Worm (Caenorhabditis elegans): ENCODE measurements around the gene sec-5.

Gene sec-5

ce11 chrII:9177080-9177479 lies at the start of gene sec-5, which contains the start of gene pir-1:
TSS of gene sec-5 (minus strand) at chrII:9177152.
TSS of gene pir-1 (plus strand) at chrII:9177300.
- TF ChIP-seq flt-1 (GFP tag; IDR thresholded peaks at IDR 0.05) (0 out of 2 replicates have a peak, but pooled peaks have one; percentile 26), ref-1 (GFP tag; conservative IDR thresholded peaks at IDR 0.05) (no peak)

- no peak for TF ChIP-seq tab-1 (GFP tag; IDR thresholded peaks at IDR 0.05)
- no peak for TF ChIP-seq T22C8.4 (GFP tag; IDR thresholded peaks at IDR 0.05)
- TF ChIP-seq med-1 (GFP tag; optimal IDR thresholded peaks at IDR 0.05; ENCODE audit: insufficient read depth), result no peak
- no peak for TF ChIP-seq cog-1 (tag; optimal IDR thresholded peaks at IDR 0.05)
- TF ChIP-seq flt-1 (GFP tag; IDR thresholded peaks at IDR 0.05), result no peak
- TF ChIP-seq ztf-29 (GFP tag; IDR thresholded peaks at IDR 0.05), result no peak
- TF ChIP-seq ref-1 (GFP tag; conservative IDR thresholded peaks at IDR 0.05), result no peak
- TF ChIP-seq klf-2 (GFP tag; conservative IDR thresholded peaks at IDR 0.05), result no peak
- TF ChIP-seq ztf-23 (GFP tag; IDR thresholded peaks at IDR 0.05), result no peak
Observed at ce11 chrII:9222969-9223368, 46.0 kb upstream of the sec-5 start, which contains the start of gene ZK1067.3. TSS of gene ZK1067.3 (plus strand) at chrII:9223269.

- no peak for TF ChIP-seq flt-1 (GFP tag; IDR thresholded peaks at IDR 0.05)
- TF ChIP-seq tab-1 (GFP tag; IDR thresholded peaks at IDR 0.05), result no peak
- no peak for TF ChIP-seq med-1 (GFP tag; optimal IDR thresholded peaks at IDR 0.05; ENCODE audit: insufficient read depth)
- TF ChIP-seq klf-2 (GFP tag; conservative IDR thresholded peaks at IDR 0.05), result no peak
- TF ChIP-seq ztf-29 (GFP tag; IDR thresholded peaks at IDR 0.05), result no peak
- TF ChIP-seq ref-1 (GFP tag; conservative IDR thresholded peaks at IDR 0.05), result no peak
- no peak for TF ChIP-seq cog-1 (tag; optimal IDR thresholded peaks at IDR 0.05)
- no peak for TF ChIP-seq T22C8.4 (GFP tag; IDR thresholded peaks at IDR 0.05)
- TF ChIP-seq ztf-23 (GFP tag; IDR thresholded peaks at IDR 0.05), result no peak
Observed at ce11 chrII:9213055-9213708, 36.2 kb upstream of the sec-5 start, which contains the start of gene znfx-1. TSS of gene znfx-1 (plus strand) at chrII:9213658.

ce11 chrII:9211684-9212083 lies 34.7 kb upstream of the sec-5 start:
- TF ChIP-seq ztf-23 (GFP tag; IDR thresholded peaks at IDR 0.05) (no peak), T22C8.4 (GFP tag; IDR thresholded peaks at IDR 0.05) (no peak), flt-1 (GFP tag; IDR thresholded peaks at IDR 0.05) (no peak), med-1 (GFP tag; optimal IDR thresholded peaks at IDR 0.05; ENCODE audit: insufficient read depth) (no peak), tab-1 (GFP tag; IDR thresholded peaks at IDR 0.05) (no peak), cog-1 (tag; optimal IDR thresholded peaks at IDR 0.05) (no peak), ztf-29 (GFP tag; IDR thresholded peaks at IDR 0.05) (no peak), ref-1 (GFP tag; conservative IDR thresholded peaks at IDR 0.05) (no peak), klf-2 (GFP tag; conservative IDR thresholded peaks at IDR 0.05) (no peak)

- TF ChIP-seq med-1 (GFP tag; optimal IDR thresholded peaks at IDR 0.05; ENCODE audit: insufficient read depth), result no peak
- TF ChIP-seq ref-1 (GFP tag; conservative IDR thresholded peaks at IDR 0.05), result no peak
- TF ChIP-seq klf-2 (GFP tag; conservative IDR thresholded peaks at IDR 0.05), result no peak
Observed at ce11 chrII:9210076-9210475, 33.1 kb upstream of the sec-5 start, which contains the start of gene ZK1067.4. TSS of gene ZK1067.4 (plus strand) at chrII:9210376.

ce11 chrII:9197212-9197611 lies 20.3 kb upstream of the sec-5 start, which contains the start of gene let-23:
TSS of gene let-23 (plus strand) at chrII:9197512.
- TF ChIP-seq ref-1 (GFP tag; conservative IDR thresholded peaks at IDR 0.05) (no peak), med-1 (GFP tag; optimal IDR thresholded peaks at IDR 0.05; ENCODE audit: insufficient read depth) (no peak), ztf-23 (GFP tag; IDR thresholded peaks at IDR 0.05) (no peak), cog-1 (tag; optimal IDR thresholded peaks at IDR 0.05) (no peak), tab-1 (GFP tag; IDR thresholded peaks at IDR 0.05) (no peak), ztf-29 (GFP tag; IDR thresholded peaks at IDR 0.05) (no peak), flt-1 (GFP tag; IDR thresholded peaks at IDR 0.05) (no peak), T22C8.4 (GFP tag; IDR thresholded peaks at IDR 0.05) (no peak), klf-2 (GFP tag; conservative IDR thresholded peaks at IDR 0.05) (no peak)

ce11 chrII:9196325-9196724 lies 19.4 kb upstream of the sec-5 start:
- TF ChIP-seq ref-1 (GFP tag; conservative IDR thresholded peaks at IDR 0.05) (no peak), ztf-23 (GFP tag; IDR thresholded peaks at IDR 0.05) (no peak), med-1 (GFP tag; optimal IDR thresholded peaks at IDR 0.05; ENCODE audit: insufficient read depth) (no peak), tab-1 (GFP tag; IDR thresholded peaks at IDR 0.05) (no peak), flt-1 (GFP tag; IDR thresholded peaks at IDR 0.05) (no peak)

ce11 chrII:9194195-9194594 lies 17.2 kb upstream of the sec-5 start, which contains the start of gene twk-4:
TSS of gene twk-4 (minus strand) at chrII:9194295.
- TF ChIP-seq T22C8.4 (GFP tag; IDR thresholded peaks at IDR 0.05) (no peak), ref-1 (GFP tag; conservative IDR thresholded peaks at IDR 0.05) (no peak), flt-1 (GFP tag; IDR thresholded peaks at IDR 0.05) (no peak), ztf-23 (GFP tag; IDR thresholded peaks at IDR 0.05) (no peak), cog-1 (tag; optimal IDR thresholded peaks at IDR 0.05) (no peak)

ce11 chrII:9190513-9191099 lies 13.7 kb upstream of the sec-5 start:
- TF ChIP-seq ztf-23 (GFP tag; IDR thresholded peaks at IDR 0.05) (no peak), ref-1 (GFP tag; conservative IDR thresholded peaks at IDR 0.05) (no peak), cog-1 (tag; optimal IDR thresholded peaks at IDR 0.05) (no peak), tab-1 (GFP tag; IDR thresholded peaks at IDR 0.05) (no peak), flt-1 (GFP tag; IDR thresholded peaks at IDR 0.05) (no peak), T22C8.4 (GFP tag; IDR thresholded peaks at IDR 0.05) (no peak), ztf-29 (GFP tag; IDR thresholded peaks at IDR 0.05) (no peak), klf-2 (GFP tag; conservative IDR thresholded peaks at IDR 0.05) (no peak), med-1 (GFP tag; optimal IDR thresholded peaks at IDR 0.05; ENCODE audit: insufficient read depth) (no peak)

ce11 chrII:9189648-9190047 lies 12.7 kb upstream of the sec-5 start:
- TF ChIP-seq med-1 (GFP tag; optimal IDR thresholded peaks at IDR 0.05; ENCODE audit: insufficient read depth) (no peak), klf-2 (GFP tag; conservative IDR thresholded peaks at IDR 0.05) (no peak), tab-1 (GFP tag; IDR thresholded peaks at IDR 0.05) (no peak), flt-1 (GFP tag; IDR thresholded peaks at IDR 0.05) (no peak), cog-1 (tag; optimal IDR thresholded peaks at IDR 0.05) (no peak), T22C8.4 (GFP tag; IDR thresholded peaks at IDR 0.05) (no peak)
